Worm (Caenorhabditis elegans) whole organism, early embryonic: ENCODE data around the gene btb-6.

Experiments used
- B0310.2 ChIP-seq: sonication (generic microtip); optimal IDR thresholded peaks from 2 replicates; lab custom pipeline; 2016; ENCODE audit warnings: mild to moderate bottlenecking, missing genetic modification characterization, missing compliant biosample characterization
- F13C5.2 ChIP-seq: sonication (generic microtip); optimal IDR thresholded peaks from 2 replicates; lab custom pipeline; 2017; ENCODE audit warnings: mild to moderate bottlenecking, missing genetic modification characterization, inconsistent platforms, missing compliant biosample characterization
- aly-1 ChIP-seq: sonication (generic microtip); optimal IDR thresholded peaks from 2 replicates; lab custom pipeline; 2016; ENCODE audit warnings: missing genetic modification characterization, missing compliant biosample characterization
- ama-1 ChIP-seq: fragments of 150-350 bp; optimal IDR thresholded peaks from 2 replicates; lab custom pipeline; 2014
- ceh-13 ChIP-seq: fragments of 200-800 bp; sonication (Bioruptor generic); optimal IDR thresholded peaks from 2 replicates; lab custom pipeline; 2018; ENCODE audit warnings: mild to moderate bottlenecking, missing genetic modification characterization, missing compliant biosample characterization
- ceh-36 ChIP-seq: sonication (generic microtip); optimal IDR thresholded peaks from 2 replicates; lab custom pipeline; 2016; ENCODE audit warnings: missing genetic modification characterization, inconsistent platforms, missing compliant biosample characterization
- ets-7 ChIP-seq: sonication (generic microtip); optimal IDR thresholded peaks from 2 replicates; lab custom pipeline; 2016; ENCODE audit warnings: missing genotype, missing genetic modification characterization, missing compliant biosample characterization
- flt-1 ChIP-seq: fragments of 200-800 bp; sonication (Bioruptor generic); IDR thresholded peaks from 2 replicates; pipeline ENCODE4 v1.3.6; 2022; ENCODE audit warnings: missing genetic modification characterization, missing compliant biosample characterization
- hmbx-1 ChIP-seq: sonication (generic microtip); optimal IDR thresholded peaks from 2 replicates; lab custom pipeline; 2016; ENCODE audit warnings: mild to moderate bottlenecking, missing genetic modification characterization, missing compliant biosample characterization
- hmg-4 ChIP-seq: fragments of 200-800 bp; sonication (Bioruptor generic); optimal IDR thresholded peaks from 2 replicates; lab custom pipeline; 2018; ENCODE audit warnings: mild to moderate bottlenecking, missing genetic modification characterization, missing compliant biosample characterization
- hnd-1 ChIP-seq: sonication (generic microtip); optimal IDR thresholded peaks from 2 replicates; lab custom pipeline; 2016; ENCODE audit warnings: missing genetic modification characterization, missing compliant biosample characterization
- pes-1 ChIP-seq: fragments of 200-800 bp; sonication (Bioruptor generic); IDR thresholded peaks from 2 replicates; pipeline ENCODE4 v1.3.6; 2022; ENCODE audit warnings: missing genetic modification reagents, missing genetic modification characterization, missing compliant biosample characterization
- scrt-1 ChIP-seq: fragments of 200-800 bp; sonication (Bioruptor generic); IDR thresholded peaks from 2 replicates; pipeline ENCODE4 v1.3.6; 2022; ENCODE audit warnings: missing genetic modification characterization, missing compliant biosample characterization
- sea-1 ChIP-seq: fragments of 200-800 bp; sonication (Bioruptor generic); conservative IDR thresholded peaks from 2 replicates; pipeline ENCODE4 v1.3.6; 2022; ENCODE audit warnings: missing genetic modification characterization, missing compliant biosample characterization
- tbx-11 ChIP-seq: fragments of 200-800 bp; sonication (Bioruptor generic); IDR thresholded peaks from 2 replicates; pipeline ENCODE4 v1.3.6; 2022; ENCODE audit warnings: missing genetic modification characterization, missing compliant biosample characterization
- tbx-37 ChIP-seq: fragments of 200-800 bp; sonication (Bioruptor generic); conservative IDR thresholded peaks from 2 replicates; pipeline ENCODE4 v1.3.6; 2022; ENCODE audit warnings: missing genetic modification reagents, missing genetic modification characterization, missing compliant biosample characterization
- tra-4 ChIP-seq: sonication (generic microtip); optimal IDR thresholded peaks from 2 replicates; lab custom pipeline; 2017; ENCODE audit warnings: missing genetic modification characterization, missing compliant biosample characterization

The btb-6 gene

DNA sequence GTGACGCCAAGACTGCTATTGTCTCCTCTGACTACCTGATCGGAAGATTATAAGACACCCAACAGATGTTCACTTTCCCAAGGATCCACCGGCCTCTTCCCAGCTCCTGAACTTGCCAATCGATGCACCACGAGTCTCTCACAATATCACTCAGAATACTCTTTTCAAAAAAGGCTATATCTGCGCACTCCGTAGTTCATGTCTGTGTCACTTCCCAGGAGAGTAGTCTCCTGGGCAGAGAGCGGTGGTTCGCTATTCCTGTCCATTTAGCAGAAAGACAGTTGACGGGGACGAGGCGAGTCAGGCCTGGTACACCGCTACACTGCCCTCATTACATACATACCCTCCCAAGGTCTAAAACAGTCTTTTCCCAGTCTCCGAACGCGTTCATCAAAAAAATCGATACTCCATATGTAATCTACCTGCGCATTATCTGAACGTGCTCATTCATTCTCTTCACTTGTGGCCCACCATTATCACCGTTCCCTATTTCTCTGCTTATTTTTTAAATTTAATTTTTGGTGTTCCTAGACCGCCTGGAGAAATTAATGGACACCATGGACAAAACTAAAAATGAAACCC is at the start of gene btb-6:
Gene btb-6 (plus strand): TSS at position 532 of the 582 bp plus-strand sequence.
- TF ChIP-seq scrt-1: no peak
- peak; percentile 1 for TF ChIP-seq ceh-13 (GFP tag; lab: Kevin White, UChicago)

DNA sequence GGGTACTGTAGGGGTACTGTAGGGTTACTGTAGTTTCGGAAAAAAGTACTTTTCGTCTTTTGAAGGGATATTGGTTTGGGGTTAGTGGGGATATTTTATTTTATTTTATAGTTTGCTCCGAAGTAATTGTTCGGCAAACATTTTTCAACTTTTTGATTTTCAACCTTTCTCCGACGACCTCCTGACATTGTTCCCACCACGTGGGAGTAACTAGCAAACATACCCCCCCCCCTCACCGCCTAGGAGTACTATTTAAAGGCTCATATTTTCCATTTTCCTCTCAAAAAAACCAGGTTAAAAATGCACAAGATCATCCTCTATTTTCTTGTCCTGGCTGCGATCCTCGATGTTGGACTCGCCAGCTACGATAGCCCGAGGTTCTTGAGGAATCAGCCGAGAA is 49.1 kb upstream of the btb-6 start, which contains the start of gene srlf-29:
Gene srlf-29 (plus strand): TSS at position 301 of the 400 bp plus-strand sequence.
- TF ChIP-seq pes-1 (GFP tag; lab: Robert Waterston, UW) (no peak), ama-1 (lab: Kevin White, UChicago) (no peak), tbx-11 (GFP tag; lab: Robert Waterston, UW) (no peak), sea-1 (GFP tag; lab: Robert Waterston, UW) (no peak), tbx-37 (GFP tag; lab: Robert Waterston, UW) (no peak), hnd-1 (no peak), tra-4 (no peak), scrt-1 (no peak), hmbx-1 (tag; lab: Kevin White, UChicago) (no peak), B0310.2 (tag; lab: Kevin White, UChicago) (no peak), F13C5.2 (tag; lab: Kevin White, UChicago) (no peak), ceh-36 (no peak), ceh-13 (GFP tag; lab: Kevin White, UChicago) (no peak), ets-7 (tag; lab: Kevin White, UChicago) (no peak), hmg-4 (GFP tag; lab: Kevin White, UChicago) (no peak), aly-1 (no peak), flt-1 (GFP tag; lab: Robert Waterston, UW) (no peak)

DNA sequence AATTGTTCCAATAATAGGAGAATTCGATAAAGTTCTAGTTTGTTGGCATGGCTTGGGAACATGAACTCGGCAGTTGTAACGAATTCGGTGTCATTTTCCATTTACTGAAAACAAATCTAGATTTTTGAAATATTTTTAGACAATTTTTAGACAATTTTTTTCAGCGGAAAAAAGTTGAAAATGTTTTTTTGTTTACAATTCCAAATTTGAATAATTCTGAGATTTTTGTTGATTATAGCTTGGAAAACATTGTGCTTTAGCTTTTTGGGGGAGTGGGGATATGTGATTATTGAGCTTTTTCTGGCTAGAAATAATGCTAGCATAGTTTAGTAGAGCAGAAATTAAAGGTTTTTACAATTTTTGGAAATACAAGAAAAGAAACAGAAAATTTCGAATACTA is 46.2 kb upstream of the btb-6 start, which contains the start of gene srw-97:
Gene srw-97 (minus strand): TSS at position 101 of the 400 bp plus-strand sequence.
- no peak for TF ChIP-seq sea-1 (GFP tag; lab: Robert Waterston, UW)

DNA sequence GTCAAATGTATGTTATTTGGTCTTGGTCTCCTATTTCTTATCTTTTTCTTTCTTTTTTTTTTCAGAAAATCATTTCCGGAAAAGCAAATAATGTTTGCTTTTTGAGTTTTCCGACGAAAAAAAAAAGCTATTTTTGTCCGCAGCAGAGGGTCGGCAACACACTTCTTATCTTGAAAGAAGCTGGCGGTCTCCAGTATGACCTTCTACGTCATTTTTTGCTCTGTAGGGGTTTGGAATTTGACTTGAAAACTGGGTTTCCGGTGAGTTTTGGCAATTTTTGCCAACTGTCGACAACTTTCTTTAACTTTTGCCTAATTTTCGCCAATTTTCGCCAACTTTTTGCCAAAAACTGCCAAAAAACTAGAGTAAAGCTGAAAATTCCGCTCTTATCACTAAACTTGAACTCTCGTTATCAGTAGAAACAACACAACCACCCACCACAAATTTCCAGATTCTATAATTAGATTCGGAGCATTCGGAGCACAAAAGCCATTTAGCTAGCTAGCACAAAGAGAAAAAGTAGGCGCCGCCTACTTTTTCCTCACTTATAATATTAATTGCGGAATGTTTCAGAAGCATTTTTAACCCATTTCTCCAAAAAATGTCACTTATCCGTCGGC is 44.7 kb upstream of the btb-6 start, which contains the start of gene nhx-6:
Gene nhx-6 (plus strand): TSS at position 570 of the 620 bp plus-strand sequence.
- TF ChIP-seq hmg-4 (GFP tag; lab: Kevin White, UChicago): no peak
- TF ChIP-seq tbx-37 (GFP tag; lab: Robert Waterston, UW): no peak
- no peak for TF ChIP-seq scrt-1
- no peak for TF ChIP-seq aly-1
- TF ChIP-seq tra-4: no peak
- no peak for TF ChIP-seq ceh-36
- no peak for TF ChIP-seq ama-1 (lab: Kevin White, UChicago)
- no peak for TF ChIP-seq hmbx-1 (tag; lab: Kevin White, UChicago)
- TF ChIP-seq F13C5.2 (tag; lab: Kevin White, UChicago): no peak
- TF ChIP-seq hnd-1: no peak
- no peak for TF ChIP-seq tbx-11 (GFP tag; lab: Robert Waterston, UW)

DNA sequence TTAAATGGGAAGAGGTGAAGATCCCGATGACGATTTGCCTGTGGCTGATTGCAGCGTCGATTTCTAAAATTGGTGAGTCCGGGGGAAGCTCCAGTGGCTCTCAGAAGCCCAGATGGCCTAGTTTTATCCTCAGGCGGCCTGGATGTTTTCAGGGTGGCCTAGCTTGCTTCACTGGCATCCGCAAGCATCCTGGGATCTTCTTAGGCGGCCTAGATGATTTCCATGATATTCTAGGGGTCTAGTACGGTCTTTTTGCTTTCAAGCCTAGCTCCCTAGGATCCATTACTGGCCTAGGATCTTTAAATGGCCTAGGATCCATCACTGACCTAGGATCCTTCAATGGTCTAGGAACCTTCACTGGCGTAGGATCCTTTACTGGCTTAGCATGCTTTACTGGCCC is 44.1 kb upstream of the btb-6 start:
- no peak for TF ChIP-seq F13C5.2 (tag; lab: Kevin White, UChicago)
- TF ChIP-seq ama-1 (lab: Kevin White, UChicago): no peak
- no peak for TF ChIP-seq tbx-37 (GFP tag; lab: Robert Waterston, UW)
- TF ChIP-seq hmbx-1 (tag; lab: Kevin White, UChicago): no peak
- no peak for TF ChIP-seq ets-7 (tag; lab: Kevin White, UChicago)
- no peak for TF ChIP-seq hnd-1
- TF ChIP-seq aly-1: no peak
- no peak for TF ChIP-seq flt-1 (GFP tag; lab: Robert Waterston, UW)
- TF ChIP-seq scrt-1: no peak
- no peak for TF ChIP-seq tra-4
- no peak for TF ChIP-seq B0310.2 (tag; lab: Kevin White, UChicago)
- TF ChIP-seq tbx-11 (GFP tag; lab: Robert Waterston, UW): no peak
- TF ChIP-seq hmg-4 (GFP tag; lab: Kevin White, UChicago): no peak

DNA sequence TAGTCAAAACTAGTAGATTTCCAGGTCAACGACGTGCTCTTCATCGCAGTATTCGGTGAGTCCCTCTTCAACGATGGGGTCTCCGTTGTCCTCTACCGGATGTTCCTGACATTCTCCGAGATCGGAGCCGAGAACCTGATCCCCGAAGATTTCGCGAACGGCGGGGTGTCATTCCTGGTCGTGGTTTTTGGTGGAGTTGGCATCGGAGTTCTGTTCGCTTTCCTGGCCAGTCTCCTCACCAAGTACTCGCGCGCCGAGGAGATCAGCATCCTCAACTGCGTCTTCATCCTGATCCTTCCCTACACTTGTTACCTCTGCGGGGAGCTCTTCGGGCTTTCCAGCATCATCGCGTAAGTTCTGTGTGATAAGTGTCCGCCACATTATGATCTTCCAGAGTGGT is 42.4 kb upstream of the btb-6 start:
- TF ChIP-seq tbx-37 (GFP tag; lab: Robert Waterston, UW) (no peak), F13C5.2 (tag; lab: Kevin White, UChicago) (no peak), ets-7 (tag; lab: Kevin White, UChicago) (no peak), flt-1 (GFP tag; lab: Robert Waterston, UW) (no peak), pes-1 (GFP tag; lab: Robert Waterston, UW) (no peak), B0310.2 (tag; lab: Kevin White, UChicago) (no peak), aly-1 (no peak), hmbx-1 (tag; lab: Kevin White, UChicago) (no peak), scrt-1 (no peak), ceh-13 (GFP tag; lab: Kevin White, UChicago) (no peak), sea-1 (GFP tag; lab: Robert Waterston, UW) (no peak), ama-1 (lab: Kevin White, UChicago) (no peak), tra-4 (no peak), hmg-4 (GFP tag; lab: Kevin White, UChicago) (no peak), tbx-11 (GFP tag; lab: Robert Waterston, UW) (no peak), ceh-36 (no peak), hnd-1 (no peak)

DNA sequence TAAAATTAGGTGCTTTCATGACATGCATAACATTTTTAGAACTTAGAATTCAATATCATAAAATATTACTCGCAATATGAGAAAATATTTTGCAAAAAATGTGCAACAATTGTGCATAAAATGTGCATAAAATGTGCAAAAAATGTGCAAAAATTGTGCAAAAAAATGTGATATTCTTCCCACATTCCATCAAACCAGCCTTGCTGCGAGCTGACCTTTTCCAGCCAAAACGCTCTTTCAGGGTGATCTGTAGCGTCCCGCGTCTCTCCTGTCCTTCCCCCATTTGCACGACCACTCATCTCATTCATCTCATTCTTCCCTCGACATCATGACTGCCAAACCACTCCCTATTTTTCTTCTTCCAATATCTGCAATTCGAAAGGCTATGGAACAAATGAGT is 39.0 kb upstream of the btb-6 start, which contains the start of gene fbxb-17:
Gene fbxb-17 (plus strand): TSS at position 301 of the 400 bp plus-strand sequence.
- no peak for TF ChIP-seq F13C5.2 (tag; lab: Kevin White, UChicago)

DNA sequence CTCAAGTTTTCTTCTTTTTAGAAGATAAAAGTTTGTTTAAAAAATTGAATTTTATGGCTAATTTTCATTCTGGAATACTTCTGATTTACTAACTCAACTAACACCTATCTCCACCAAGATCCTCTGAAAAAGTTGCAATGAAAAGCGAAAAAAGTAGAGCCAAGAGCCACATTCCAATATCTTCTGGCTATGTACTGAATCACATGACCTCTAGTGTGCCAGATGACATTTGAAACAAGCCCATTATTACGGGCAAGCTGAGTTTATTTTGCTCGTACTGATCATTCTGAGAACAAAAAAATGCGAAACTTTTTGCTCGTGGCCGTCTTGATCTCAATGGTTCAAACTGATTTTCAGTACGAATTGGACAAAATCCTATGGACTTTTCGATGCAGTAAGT is 36.0 kb upstream of the btb-6 start, which contains the start of gene irld-36:
Gene irld-36 (plus strand): TSS at position 301 of the 400 bp plus-strand sequence.
- TF ChIP-seq sea-1 (GFP tag; lab: Robert Waterston, UW): no peak
- TF ChIP-seq pes-1 (GFP tag; lab: Robert Waterston, UW): no peak
- TF ChIP-seq tbx-11 (GFP tag; lab: Robert Waterston, UW): no peak
- TF ChIP-seq ama-1 (lab: Kevin White, UChicago): no peak
- TF ChIP-seq hmbx-1 (tag; lab: Kevin White, UChicago): no peak
- no peak for TF ChIP-seq scrt-1
- no peak for TF ChIP-seq B0310.2 (tag; lab: Kevin White, UChicago)
- TF ChIP-seq tbx-37 (GFP tag; lab: Robert Waterston, UW): no peak
- no peak for TF ChIP-seq hnd-1
- TF ChIP-seq F13C5.2 (tag; lab: Kevin White, UChicago): no peak
- TF ChIP-seq aly-1: no peak
- TF ChIP-seq hmg-4 (GFP tag; lab: Kevin White, UChicago): no peak
- no peak for TF ChIP-seq tra-4
- TF ChIP-seq ets-7 (tag; lab: Kevin White, UChicago): no peak
- no peak for TF ChIP-seq ceh-36
- TF ChIP-seq ceh-13 (GFP tag; lab: Kevin White, UChicago): no peak
- no peak for TF ChIP-seq flt-1 (GFP tag; lab: Robert Waterston, UW)
